Worm (Caenorhabditis elegans) whole organism, late embryonic: ENCODE data around the gene pigt-1.

Experiments used
- ama-1 ChIP-seq: fragments of 150-350 bp; optimal IDR thresholded peaks from 2 replicates; lab custom pipeline; 2014
- ceh-19 ChIP-seq: fragments of 200-800 bp; sonication (Bioruptor generic); optimal IDR thresholded peaks from 2 replicates; lab custom pipeline; 2018; ENCODE audit warnings: mild to moderate bottlenecking, missing genetic modification characterization, missing compliant biosample characterization
- nfya-1 ChIP-seq: sonication (generic microtip); optimal IDR thresholded peaks from 2 replicates; lab custom pipeline; 2017; ENCODE audit warnings: missing genetic modification characterization, mild to moderate bottlenecking, missing compliant biosample characterization, antibody characterized with exemption, moderate library complexity
- pha-4 ChIP-seq: fragments of 150-350 bp; optimal IDR thresholded peaks from 2 replicates; lab custom pipeline; 2018; ENCODE audit warnings: missing biosample characterization, missing genetic modification reagents, missing genetic modification characterization
- unc-86 ChIP-seq: sonication (generic microtip); optimal IDR thresholded peaks from 2 replicates; lab custom pipeline; 2016; ENCODE audit warnings: missing genetic modification characterization, missing compliant biosample characterization

DNA sequence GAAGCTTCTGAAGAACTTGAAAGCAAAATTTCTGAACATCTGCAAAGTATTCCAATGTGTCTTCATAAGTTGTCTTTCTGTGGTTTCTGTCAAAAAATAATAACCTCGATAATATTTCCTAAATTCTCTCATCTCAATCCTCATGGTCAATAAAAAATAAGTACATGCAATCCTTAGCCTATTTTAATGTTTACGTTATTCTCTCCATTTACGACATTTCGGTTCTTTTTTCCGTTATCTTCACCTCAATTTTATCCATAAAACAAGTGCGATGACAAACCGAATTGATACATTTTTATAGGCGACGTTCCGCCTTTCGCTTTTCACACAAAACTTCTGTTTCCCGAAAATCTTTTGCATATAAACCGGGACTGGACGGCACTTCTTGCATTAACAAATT is 9.1 kb downstream of the pigt-1 start, which contains the start of gene col-153:
- TF ChIP-seq unc-86 (tag; lab: Kevin White, UChicago) (no peak), pha-4 (no peak), nfya-1 (tag; lab: Kevin White, UChicago) (no peak), ama-1 (lab: Kevin White, UChicago) (no peak), ceh-19 (GFP tag; lab: Kevin White, UChicago) (no peak)
